Worm (Caenorhabditis elegans) whole organism, L3 larva: ENCODE results near the gene cls-3.

Source experiments
- ama-1 ChIP-seq: fragments of 150-350 bp; optimal IDR thresholded peaks from 2 replicates; lab custom pipeline; 2018
- ceh-9 ChIP-seq: sonication (generic microtip); optimal IDR thresholded peaks from 2 replicates; lab custom pipeline; 2018; ENCODE audit warnings: missing biosample characterization, missing genetic modification characterization
- elt-1 ChIP-seq: fragments of 150-350 bp; optimal IDR thresholded peaks from 2 replicates; lab custom pipeline; 2014; ENCODE audit warnings: missing biosample characterization, missing genetic modification characterization
- elt-2 ChIP-seq: sonication (generic microtip); optimal IDR thresholded peaks from 2 replicates; lab custom pipeline; 2016; ENCODE audit warnings: missing genetic modification reagents, mild to moderate bottlenecking, missing genetic modification characterization, missing compliant biosample characterization
- fos-1 ChIP-seq: fragments of 150-350 bp; optimal IDR thresholded peaks from 2 replicates; lab custom pipeline; 2014; ENCODE audit warnings: missing biosample characterization, missing genetic modification characterization
- mdl-1 ChIP-seq: fragments of 150-350 bp; optimal IDR thresholded peaks from 2 replicates; lab custom pipeline; 2014; ENCODE audit warnings: missing biosample characterization, missing genetic modification characterization
- nhr-12 ChIP-seq: fragments of 150-350 bp; optimal IDR thresholded peaks from 2 replicates; lab custom pipeline; 2014; ENCODE audit warnings: missing biosample characterization, missing genetic modification characterization
- nhr-237 ChIP-seq: fragments of 150-350 bp; optimal IDR thresholded peaks from 2 replicates; lab custom pipeline; 2014; ENCODE audit warnings: missing biosample characterization, missing genetic modification characterization
- nhr-43 ChIP-seq: sonication (generic microtip); optimal IDR thresholded peaks from 2 replicates; lab custom pipeline; 2016; ENCODE audit warnings: mild to moderate bottlenecking, missing genetic modification characterization, missing compliant biosample characterization; ENCODE audit not compliant: poor library complexity, severe bottlenecking
- pqm-1 ChIP-seq: fragments of 150-350 bp; optimal IDR thresholded peaks from 2 replicates; lab custom pipeline; 2017; ENCODE audit warnings: missing biosample characterization, missing genetic modification characterization, inconsistent platforms
- snpc-4 ChIP-seq: fragments of 150-350 bp; optimal IDR thresholded peaks from 2 replicates; lab custom pipeline; 2014; ENCODE audit warnings: missing biosample characterization, missing genetic modification characterization

DNA sequence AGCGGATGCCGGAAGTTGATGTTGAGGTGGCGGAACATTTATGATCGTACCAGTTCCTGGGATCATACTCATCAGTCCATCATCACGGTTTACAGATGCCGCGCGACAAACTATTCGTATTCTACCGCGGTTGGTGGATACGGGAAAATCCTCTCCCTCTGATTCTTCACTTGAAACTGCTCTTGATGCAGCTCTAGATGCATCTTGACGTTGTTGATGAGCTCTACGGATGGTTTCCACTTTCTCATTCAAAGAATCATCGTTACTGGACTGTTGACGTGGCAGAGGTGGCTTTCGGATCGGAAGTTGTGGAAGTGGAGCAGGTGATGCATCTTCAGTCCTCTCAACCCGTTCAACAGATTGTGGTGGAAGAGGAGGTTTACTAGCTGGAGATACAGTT, 41.8 kb downstream of the cls-3 start:
- TF ChIP-seq snpc-4 (tag; lab: Kevin White, UChicago) (no peak), nhr-237 (no peak), pqm-1 (no peak), elt-1 (tag; lab: Kevin White, UChicago) (no peak), nhr-12 (tag; lab: Kevin White, UChicago) (no peak), fos-1 (tag; lab: Kevin White, UChicago) (no peak), ceh-9 (no peak), mdl-1 (tag; lab: Kevin White, UChicago) (no peak), nhr-43 (tag; lab: Kevin White, UChicago) (no peak), elt-2 (tag; lab: Kevin White, UChicago) (no peak), ama-1 (lab: Kevin White, UChicago) (no peak)
